Fruit fly (Drosophila melanogaster) whole organism, embryonic: ENCODE results near the gene E2f2.

Experiments used
- Blimp-1 ChIP-seq: fragments of 200-800 bp; sonication (Bioruptor generic); optimal IDR thresholded peaks from 3 replicates; lab custom pipeline; 2018; ENCODE audit warnings: missing biosample characterization, missing genetic modification characterization, mild to moderate bottlenecking, moderate library complexity, missing genetic modification reagents
- CG10267 ChIP-seq: fragments of 200-800 bp; sonication (Bioruptor generic); optimal IDR thresholded peaks from 2 replicates; lab custom pipeline; 2018; ENCODE audit warnings: missing biosample characterization, mild to moderate bottlenecking, missing genetic modification characterization, moderate library complexity
- CG10462 ChIP-seq: fragments of 200-800 bp; sonication (Bioruptor generic); optimal IDR thresholded peaks from 2 replicates; lab custom pipeline; 2016; ENCODE audit warnings: missing biosample characterization, missing genetic modification characterization
- CG10543 ChIP-seq: fragments of 200-800 bp; sonication (Bioruptor generic); optimal IDR thresholded peaks from 3 replicates; lab custom pipeline; 2017; ENCODE audit warnings: missing biosample characterization, mild to moderate bottlenecking, missing genetic modification characterization, moderate library complexity
- CG11247 ChIP-seq: fragments of 200-800 bp; sonication (Bioruptor generic); IDR thresholded peaks from 2 replicates; pipeline ENCODE4 v1.3.6; 2022; ENCODE audit warnings: missing biosample characterization, missing genetic modification characterization
- CG11504 ChIP-seq: fragments of 200-800 bp; sonication (Bioruptor generic); optimal IDR thresholded peaks from 3 replicates; lab custom pipeline; 2019; ENCODE audit warnings: missing biosample characterization, mild to moderate bottlenecking, missing genetic modification characterization, moderate library complexity
- CG12236 ChIP-seq: fragments of 200-800 bp; sonication (Bioruptor generic); optimal IDR thresholded peaks from 2 replicates; lab custom pipeline; 2016; ENCODE audit warnings: missing biosample characterization, missing genetic modification characterization
- CG13894 ChIP-seq: fragments of 200-800 bp; sonication (Bioruptor generic); optimal IDR thresholded peaks from 3 replicates; lab custom pipeline; 2018; ENCODE audit warnings: missing biosample characterization, mild to moderate bottlenecking, missing genetic modification characterization, moderate library complexity
- CG14710 ChIP-seq: fragments of 200-800 bp; sonication (Bioruptor generic); optimal IDR thresholded peaks from 3 replicates; lab custom pipeline; 2019; ENCODE audit warnings: missing biosample characterization, mild to moderate bottlenecking, missing genetic modification characterization, moderate library complexity
- CG15073 ChIP-seq: fragments of 200-800 bp; sonication (Bioruptor generic); optimal IDR thresholded peaks from 2 replicates; lab custom pipeline; 2016; ENCODE audit warnings: missing biosample characterization, missing genetic modification characterization
- CG1647 ChIP-seq: fragments of 200-800 bp; sonication (Bioruptor generic); optimal IDR thresholded peaks from 3 replicates; lab custom pipeline; 2016; ENCODE audit warnings: missing biosample characterization, missing genetic modification characterization
- CG16815 ChIP-seq: fragments of 200-800 bp; sonication (Bioruptor generic); optimal IDR thresholded peaks from 3 replicates; lab custom pipeline; 2017; ENCODE audit warnings: missing biosample characterization, mild to moderate bottlenecking, missing genetic modification characterization
- CG17186 ChIP-seq: fragments of 200-800 bp; sonication (Bioruptor generic); optimal IDR thresholded peaks from 3 replicates; lab custom pipeline; 2017; ENCODE audit warnings: missing biosample characterization, missing genetic modification reagents, missing genetic modification characterization
- CG18262 ChIP-seq: fragments of 200-800 bp; optimal IDR thresholded peaks from 3 replicates; lab custom pipeline; 2019; ENCODE audit warnings: missing biosample characterization, mild to moderate bottlenecking, missing genetic modification characterization, moderate library complexity
- CG2875 ChIP-seq: fragments of 200-800 bp; sonication (Bioruptor generic); optimal IDR thresholded peaks from 2 replicates; lab custom pipeline; 2017; ENCODE audit warnings: missing biosample characterization, mild to moderate bottlenecking, missing genetic modification characterization, missing genetic modification reagents
- CG30403 ChIP-seq: fragments of 200-800 bp; sonication (Bioruptor generic); optimal IDR thresholded peaks from 3 replicates; lab custom pipeline; 2016; ENCODE audit warnings: missing biosample characterization, missing genetic modification characterization
- CG5180 ChIP-seq: fragments of 200-800 bp; sonication (Bioruptor generic); optimal IDR thresholded peaks from 3 replicates; lab custom pipeline; 2017; ENCODE audit warnings: missing biosample characterization, missing genetic modification characterization, mild to moderate bottlenecking, moderate library complexity, missing genetic modification reagents
- CG6813 ChIP-seq: fragments of 200-800 bp; sonication (Bioruptor generic); optimal IDR thresholded peaks from 2 replicates; lab custom pipeline; 2017; ENCODE audit warnings: missing biosample characterization, missing genetic modification characterization, mild to moderate bottlenecking, moderate library complexity, missing genetic modification reagents
- CG7271 ChIP-seq: fragments of 200-800 bp; sonication (Bioruptor generic); optimal IDR thresholded peaks from 2 replicates; lab custom pipeline; 2018; ENCODE audit warnings: missing biosample characterization, mild to moderate bottlenecking, missing genetic modification characterization, moderate library complexity
- CG8290 ChIP-seq, 3 experiments: fragments of 200-800 bp; sonication (Bioruptor generic); optimal IDR thresholded peaks; 2 replicates each; lab custom pipeline; 2016 to 2019; ENCODE audit warnings: missing biosample characterization in 3 of 3, missing genetic modification characterization in 3 of 3, mild to moderate bottlenecking in 2 of 3, moderate library complexity in 1 of 3
- CrebB ChIP-seq: fragments of 200-800 bp; sonication (Bioruptor generic); optimal IDR thresholded peaks from 3 replicates; lab custom pipeline; 2018; ENCODE audit warnings: missing biosample characterization, mild to moderate bottlenecking, missing genetic modification characterization
- Deaf1 ChIP-seq: fragments of 200-800 bp; optimal IDR thresholded peaks from 3 replicates; lab custom pipeline; 2019; ENCODE audit warnings: missing biosample characterization, mild to moderate bottlenecking, missing genetic modification characterization, moderate library complexity
- Dip2 ChIP-seq: fragments of 200-800 bp; sonication (Bioruptor generic); IDR thresholded peaks from 2 replicates; pipeline ENCODE4 v1.3.6; 2022; ENCODE audit warnings: missing biosample characterization, missing genetic modification characterization
- Fer3 ChIP-seq: fragments of 200-800 bp; sonication (Bioruptor generic); optimal IDR thresholded peaks from 2 replicates; lab custom pipeline; 2018; ENCODE audit warnings: missing biosample characterization, mild to moderate bottlenecking, missing genetic modification characterization, moderate library complexity
- HLH54F ChIP-seq: fragments of 200-800 bp; sonication (Bioruptor generic); optimal IDR thresholded peaks from 3 replicates; lab custom pipeline; 2016; ENCODE audit warnings: missing biosample characterization, missing genetic modification characterization
- HmgD ChIP-seq: fragments of 200-800 bp; sonication (Bioruptor generic); optimal IDR thresholded peaks from 3 replicates; lab custom pipeline; 2016; ENCODE audit warnings: missing biosample characterization, missing genetic modification characterization
- Hr3 ChIP-seq: fragments of 200-800 bp; sonication (Bioruptor generic); optimal IDR thresholded peaks from 3 replicates; lab custom pipeline; 2016; ENCODE audit warnings: missing biosample characterization, missing genetic modification characterization
- Meics ChIP-seq: fragments of 200-800 bp; sonication (Bioruptor generic); optimal IDR thresholded peaks from 2 replicates; lab custom pipeline; 2017; ENCODE audit warnings: missing biosample characterization, mild to moderate bottlenecking, missing genetic modification characterization
- NFAT ChIP-seq: fragments of 200-800 bp; sonication (Bioruptor generic); IDR thresholded peaks from 2 replicates; pipeline ENCODE4 v1.3.6; 2022; ENCODE audit warnings: missing biosample characterization, missing genetic modification characterization
- Side ChIP-seq: fragments of 200-800 bp; sonication (Bioruptor generic); optimal IDR thresholded peaks from 2 replicates; lab custom pipeline; 2016; ENCODE audit warnings: missing biosample characterization, missing genetic modification characterization
- YL-1 ChIP-seq: fragments of 200-800 bp; sonication (Bioruptor generic); optimal IDR thresholded peaks from 3 replicates; lab custom pipeline; 2017; ENCODE audit warnings: missing biosample characterization, mild to moderate bottlenecking, missing genetic modification characterization
- ab ChIP-seq: fragments of 200-800 bp; sonication (Bioruptor generic); optimal IDR thresholded peaks from 2 replicates; lab custom pipeline; 2016; ENCODE audit warnings: missing biosample characterization, missing genetic modification characterization
- bsh ChIP-seq, 2 experiments: fragments of 200-800 bp; sonication (Bioruptor generic); optimal IDR thresholded peaks; 2 replicates each; lab custom pipeline; 2017 to 2018; ENCODE audit warnings: mild to moderate bottlenecking in 2 of 2, missing biosample characterization in 2 of 2, missing genetic modification characterization in 2 of 2, moderate library complexity in 1 of 2
- btn ChIP-seq: fragments of 200-800 bp; sonication (Bioruptor generic); optimal IDR thresholded peaks from 2 replicates; lab custom pipeline; 2016; ENCODE audit warnings: missing biosample characterization, missing genetic modification characterization
- cato ChIP-seq: fragments of 200-800 bp; sonication (Bioruptor generic); optimal IDR thresholded peaks from 2 replicates; lab custom pipeline; 2016; ENCODE audit warnings: missing biosample characterization, missing genetic modification characterization, borderline replicate concordance
- cg ChIP-seq: fragments of 200-800 bp; sonication (Bioruptor generic); optimal IDR thresholded peaks from 3 replicates; lab custom pipeline; 2019; ENCODE audit warnings: missing biosample characterization, mild to moderate bottlenecking, missing genetic modification characterization, moderate library complexity
- chm ChIP-seq: fragments of 200-800 bp; sonication (Bioruptor generic); IDR thresholded peaks from 2 replicates; pipeline ENCODE4 v1.3.6; 2022; ENCODE audit warnings: missing biosample characterization, missing genetic modification characterization
- dmrt99B ChIP-seq: fragments of 200-800 bp; sonication (Bioruptor generic); optimal IDR thresholded peaks from 2 replicates; lab custom pipeline; 2018; ENCODE audit warnings: missing biosample characterization, mild to moderate bottlenecking, missing genetic modification characterization, moderate library complexity
- fru ChIP-seq: fragments of >200 bp; optimal IDR thresholded peaks from 2 replicates; lab custom pipeline; 2017
- hb ChIP-seq: fragments of 200-800 bp; sonication (Bioruptor generic); IDR thresholded peaks from 3 replicates; pipeline ENCODE4 v1.3.6; 2022; ENCODE audit warnings: missing biosample characterization, missing genetic modification characterization; ENCODE audit not compliant: partially characterized antibody
- nom ChIP-seq: fragments of 200-800 bp; sonication (Bioruptor generic); optimal IDR thresholded peaks from 2 replicates; lab custom pipeline; 2017; ENCODE audit warnings: missing biosample characterization, missing genetic modification characterization, mild to moderate bottlenecking, moderate library complexity, missing genetic modification reagents
- pan ChIP-seq, 4 experiments: fragments of >200 bp in 3 of 4; fragments of 200-800 bp in 1 of 4; sonication (Bioruptor generic) in 1 of 4; optimal IDR thresholded peaks in 3 of 4; IDR thresholded peaks in 1 of 4; 2 replicates each; pipeline versions ENCODE4 v1.3.6 to Lab custom; 2017 to 2022; ENCODE audit warnings: missing biosample characterization in 2 of 4, missing genetic modification characterization in 2 of 4, mixed read lengths in 1 of 4
- psq ChIP-seq: fragments of 200-800 bp; sonication (Bioruptor generic); optimal IDR thresholded peaks from 2 replicates; lab custom pipeline; 2017; ENCODE audit warnings: missing biosample characterization, missing genetic modification characterization
- pzg ChIP-seq: fragments of 200-800 bp; sonication (Bioruptor generic); optimal IDR thresholded peaks from 3 replicates; lab custom pipeline; 2018; ENCODE audit warnings: missing biosample characterization, mild to moderate bottlenecking, missing genetic modification characterization, moderate library complexity
- scrt ChIP-seq: fragments of 200-800 bp; sonication (Bioruptor generic); optimal IDR thresholded peaks from 2 replicates; lab custom pipeline; 2018; ENCODE audit warnings: missing biosample characterization, mild to moderate bottlenecking, missing genetic modification characterization, moderate library complexity
- ssp ChIP-seq: fragments of 200-800 bp; sonication (Bioruptor generic); IDR thresholded peaks from 2 replicates; pipeline ENCODE4 v1.3.6; 2022; ENCODE audit warnings: missing biosample characterization, missing genetic modification characterization
- trh ChIP-seq: fragments of 200-800 bp; sonication (Bioruptor generic); optimal IDR thresholded peaks from 2 replicates; lab custom pipeline; 2016; ENCODE audit warnings: missing biosample characterization, missing genetic modification characterization
- unc-4 ChIP-seq: fragments of 200-800 bp; sonication (Bioruptor generic); IDR thresholded peaks from 2 replicates; pipeline ENCODE4 v1.3.6; 2022; ENCODE audit warnings: missing biosample characterization, missing genetic modification characterization; ENCODE audit not compliant: partially characterized antibody
- usp ChIP-seq: fragments of >200 bp; optimal IDR thresholded peaks from 2 replicates; lab custom pipeline; 2017; ENCODE audit warnings: missing biosample characterization, missing genetic modification characterization
- zen ChIP-seq: fragments of 200-800 bp; sonication (Bioruptor generic); optimal IDR thresholded peaks from 3 replicates; lab custom pipeline; 2018; ENCODE audit warnings: missing biosample characterization, mild to moderate bottlenecking, missing genetic modification characterization, moderate library complexity

Gene E2f2

dm6 chr2L:21179615-21180031 lies 23.1 kb upstream of the E2f2 start, which contains the start of the genes bur and Mcm10:
Gene bur (minus strand): TSS chr2L:21179683.
Gene Mcm10 (plus strand): TSS chr2L:21179933.
- no peak for TF ChIP-seq CrebB (tag; lab: Kevin White, UChicago)
- no peak for TF ChIP-seq scrt (GFP tag; lab: Kevin White, UChicago)
- TF ChIP-seq CG8290 (GFP tag; optimal IDR thresholded peaks at IDR 0.05; lab: Kevin White, UChicago): peak; percentile 60
- no peak for TF ChIP-seq CG8290 (tag; optimal IDR thresholded peaks at IDR 0.05; lab: Kevin White, UChicago)
- TF ChIP-seq pzg (GFP tag; lab: Kevin White, UChicago): peak; percentile 59
- TF ChIP-seq CG10462 (GFP tag; lab: Kevin White, UChicago): no peak
- TF ChIP-seq NFAT (GFP tag; lab: Robert Waterston, UW): no peak
- TF ChIP-seq usp (GFP tag; lab: Kevin White, UChicago): no peak
- no peak for TF ChIP-seq CG17186
- TF ChIP-seq CG11504 (tag; lab: Kevin White, UChicago): no peak
- TF ChIP-seq CG5180 (GFP tag; lab: Kevin White, UChicago): no peak
- TF ChIP-seq CG18262 (tag; lab: Kevin White, UChicago): no peak
- TF ChIP-seq ssp (GFP tag; lab: Robert Waterston, UW): no peak
- TF ChIP-seq CG1647 (GFP tag; lab: Kevin White, UChicago): no peak
- no peak for TF ChIP-seq psq
- no peak for TF ChIP-seq CG15073 (GFP tag; lab: Kevin White, UChicago)
- TF ChIP-seq Hr3 (GFP tag; lab: Kevin White, UChicago): peak; percentile 13
- no peak for TF ChIP-seq ab (GFP tag; lab: Kevin White, UChicago)
- no peak for TF ChIP-seq btn (GFP tag; lab: Kevin White, UChicago)
- TF ChIP-seq CG12236: no peak
- TF ChIP-seq Blimp-1 (GFP tag; lab: Kevin White, UChicago): no peak
- TF ChIP-seq bsh (GFP tag; optimal IDR thresholded peaks at IDR 0.05; lab: Kevin White, UChicago): no peak
- no peak for TF ChIP-seq cato (GFP tag; lab: Kevin White, UChicago)
- no peak for TF ChIP-seq Deaf1 (tag; lab: Kevin White, UChicago)
- TF ChIP-seq CG30403 (GFP tag; lab: Kevin White, UChicago): peak; percentile 25
- TF ChIP-seq CG2875: no peak
- TF ChIP-seq CG10267: peak; percentile 98
- TF ChIP-seq CG11247: no peak
- TF ChIP-seq CG16815 (GFP tag; lab: Kevin White, UChicago): no peak
- TF ChIP-seq CG13894: no peak
- TF ChIP-seq Meics (GFP tag; lab: Kevin White, UChicago): no peak
- TF ChIP-seq CG7271 (tag; lab: Kevin White, UChicago): peak; percentile 16
- no peak for TF ChIP-seq unc-4 (GFP tag; lab: Robert Waterston, UW)
- no peak for TF ChIP-seq CG10543 (GFP tag; lab: Kevin White, UChicago)
- peak; percentile 26 for TF ChIP-seq YL-1
- no peak for TF ChIP-seq dmrt99B
- TF ChIP-seq trh (GFP tag; lab: Kevin White, UChicago): no peak
- no peak for TF ChIP-seq fru (lab: Kevin White, UChicago)
- no peak for TF ChIP-seq hb
- no peak for TF ChIP-seq HLH54F (GFP tag; lab: Kevin White, UChicago)
- TF ChIP-seq HmgD (GFP tag; lab: Kevin White, UChicago): no peak
- TF ChIP-seq pan (optimal IDR thresholded peaks at IDR 0.05; lab: Kevin White, UChicago): no peak
- no peak for TF ChIP-seq pan (GFP tag; optimal IDR thresholded peaks at IDR 0.05 in 1 of 2, IDR thresholded peaks at IDR 0.05 in 1 of 2)
- TF ChIP-seq CG6813 (GFP tag; lab: Kevin White, UChicago): no peak
- no peak for TF ChIP-seq cg (GFP tag; lab: Kevin White, UChicago)
- no peak for TF ChIP-seq chm (GFP tag; lab: Robert Waterston, UW)
- TF ChIP-seq zen: peak; percentile 53
- TF ChIP-seq Dip2: no peak
- peak; percentile 78 for TF ChIP-seq CG14710 (tag; lab: Kevin White, UChicago)
- no peak for TF ChIP-seq nom (GFP tag; lab: Kevin White, UChicago)
- TF ChIP-seq Side (GFP tag; lab: Kevin White, UChicago): no peak
- no peak for TF ChIP-seq Fer3 (tag; lab: Kevin White, UChicago)
